Worm (Caenorhabditis elegans) whole organism, L1 larva: Measurements from ENCODE around the gene F17A2.13.

Experiments
- C04F5.9 ChIP-seq: sonication (generic microtip); optimal IDR thresholded peaks from 2 replicates; lab custom pipeline; 2016; ENCODE audit warnings: missing genetic modification characterization, missing compliant biosample characterization
- C34B4.2 ChIP-seq: sonication (generic microtip); optimal IDR thresholded peaks from 2 replicates; lab custom pipeline; 2017; ENCODE audit warnings: mild to moderate bottlenecking, missing genetic modification characterization, missing compliant biosample characterization
- Y116A8C.19 ChIP-seq: sonication (generic microtip); optimal IDR thresholded peaks from 2 replicates; lab custom pipeline; 2016; ENCODE audit warnings: missing compliant biosample characterization, missing genetic modification characterization, borderline replicate concordance
- aly-2 ChIP-seq: fragments of 150-350 bp; optimal IDR thresholded peaks from 2 replicates; lab custom pipeline; 2014; ENCODE audit warnings: missing biosample characterization, missing genetic modification characterization
- blmp-1 ChIP-seq: fragments of 150-350 bp; optimal IDR thresholded peaks from 2 replicates; lab custom pipeline; 2014; ENCODE audit warnings: missing biosample characterization, missing genetic modification characterization
- ceh-63 ChIP-seq: fragments of 200-800 bp; sonication (Bioruptor generic); optimal IDR thresholded peaks from 2 replicates; lab custom pipeline; 2018; ENCODE audit warnings: mild to moderate bottlenecking, missing genetic modification characterization, missing compliant biosample characterization
- ceh-8 ChIP-seq: fragments of 200-800 bp; sonication (Bioruptor generic); optimal IDR thresholded peaks from 2 replicates; lab custom pipeline; 2018; ENCODE audit warnings: mild to moderate bottlenecking, missing genetic modification characterization, moderate library complexity, missing compliant biosample characterization
- ceh-90 ChIP-seq: sonication (generic microtip); optimal IDR thresholded peaks from 2 replicates; lab custom pipeline; 2016; ENCODE audit warnings: missing genetic modification characterization, missing compliant biosample characterization
- ces-1 ChIP-seq: fragments of 150-350 bp; optimal IDR thresholded peaks from 2 replicates; lab custom pipeline; 2014; ENCODE audit warnings: missing biosample characterization, missing genetic modification reagents, missing genetic modification characterization
- dpl-1 ChIP-seq, 3 experiments: fragments of 150-350 bp in 2 of 3; sonication (generic microtip) in 1 of 3; optimal IDR thresholded peaks; 2 replicates each; lab custom pipeline; 2014 to 2017; ENCODE audit warnings: missing biosample characterization in 3 of 3, missing genetic modification characterization in 3 of 3, missing genetic modification reagents in 3 of 3
- dsc-1 ChIP-seq: sonication (generic microtip); optimal IDR thresholded peaks from 2 replicates; lab custom pipeline; 2016; ENCODE audit warnings: mild to moderate bottlenecking, missing genetic modification characterization, missing compliant biosample characterization
- efl-3 ChIP-seq: fragments of 200-800 bp; sonication (Bioruptor generic); optimal IDR thresholded peaks from 2 replicates; lab custom pipeline; 2018; ENCODE audit warnings: mild to moderate bottlenecking, missing genetic modification characterization, missing compliant biosample characterization
- elt-2 ChIP-seq: sonication (generic microtip); optimal IDR thresholded peaks from 2 replicates; lab custom pipeline; 2016; ENCODE audit warnings: missing genetic modification characterization, mild to moderate bottlenecking, inconsistent platforms, missing compliant biosample characterization, missing genetic modification reagents
- ets-5 ChIP-seq: fragments of 200-800 bp; sonication (Bioruptor generic); IDR thresholded peaks from 2 replicates; pipeline ENCODE4 v1.3.6; 2022; ENCODE audit warnings: missing genetic modification characterization, missing compliant biosample characterization
- fkh-4 ChIP-seq: sonication (generic microtip); optimal IDR thresholded peaks from 2 replicates; lab custom pipeline; 2016; ENCODE audit warnings: missing compliant biosample characterization, missing genetic modification characterization, borderline replicate concordance
- fkh-8 ChIP-seq: sonication (generic microtip); optimal IDR thresholded peaks from 2 replicates; lab custom pipeline; 2016; ENCODE audit warnings: mild to moderate bottlenecking, missing genetic modification characterization, missing compliant biosample characterization
- jun-1 ChIP-seq: fragments of 150-350 bp; optimal IDR thresholded peaks from 2 replicates; lab custom pipeline; 2014; ENCODE audit warnings: missing biosample characterization, missing genetic modification reagents, missing genetic modification characterization
- lin-14 ChIP-seq: fragments of 200-800 bp; sonication (Bioruptor generic); optimal IDR thresholded peaks from 2 replicates; lab custom pipeline; 2018; ENCODE audit warnings: mild to moderate bottlenecking, missing genetic modification characterization, moderate library complexity, missing compliant biosample characterization
- lir-3 ChIP-seq: sonication (generic microtip); optimal IDR thresholded peaks from 2 replicates; lab custom pipeline; 2016; ENCODE audit warnings: mild to moderate bottlenecking, missing genetic modification characterization, moderate library complexity, missing compliant biosample characterization; ENCODE audit not compliant: poor library complexity
- lsy-2 ChIP-seq, 2 experiments: fragments of 150-350 bp; optimal IDR thresholded peaks; 2 replicates each; lab custom pipeline; 2014; ENCODE audit warnings: missing biosample characterization in 2 of 2, missing genetic modification characterization in 2 of 2
- mdl-1 ChIP-seq, 2 experiments: fragments of 150-350 bp; optimal IDR thresholded peaks; 2 replicates each; lab custom pipeline; 2014 to 2017; ENCODE audit warnings: missing biosample characterization in 2 of 2, missing genetic modification characterization in 2 of 2, inconsistent platforms in 1 of 2
- mef-2 ChIP-seq: fragments of 150-350 bp; optimal IDR thresholded peaks from 2 replicates; lab custom pipeline; 2014; ENCODE audit warnings: missing biosample characterization, missing genetic modification characterization
- mep-1 ChIP-seq: fragments of 150-350 bp; optimal IDR thresholded peaks from 2 replicates; lab custom pipeline; 2014; ENCODE audit warnings: missing biosample characterization, missing genetic modification characterization
- nhr-11 ChIP-seq: fragments of 150-350 bp; optimal IDR thresholded peaks from 2 replicates; lab custom pipeline; 2014; ENCODE audit warnings: missing biosample characterization, missing genetic modification characterization
- nhr-28 ChIP-seq: fragments of 150-350 bp; optimal IDR thresholded peaks from 2 replicates; lab custom pipeline; 2014; ENCODE audit warnings: missing biosample characterization, missing genetic modification characterization
- nhr-47 ChIP-seq: sonication (generic microtip); optimal IDR thresholded peaks from 2 replicates; lab custom pipeline; 2016; ENCODE audit warnings: mild to moderate bottlenecking, missing genetic modification characterization, moderate library complexity, missing compliant biosample characterization
- nhr-71 ChIP-seq: sonication (generic microtip); optimal IDR thresholded peaks from 2 replicates; lab custom pipeline; 2016; ENCODE audit warnings: mild to moderate bottlenecking, missing genetic modification characterization, moderate library complexity, missing compliant biosample characterization
- nhr-77 ChIP-seq: fragments of 150-350 bp; optimal IDR thresholded peaks from 2 replicates; lab custom pipeline; 2014; ENCODE audit warnings: missing biosample characterization, missing genetic modification characterization
- pax-3 ChIP-seq: fragments of 200-800 bp; sonication (Bioruptor generic); optimal IDR thresholded peaks from 2 replicates; lab custom pipeline; 2018; ENCODE audit warnings: mild to moderate bottlenecking, missing genetic modification characterization, moderate library complexity, missing compliant biosample characterization
- sptf-1 ChIP-seq: fragments of 150-350 bp; optimal IDR thresholded peaks from 2 replicates; lab custom pipeline; 2014; ENCODE audit warnings: missing biosample characterization, missing genetic modification characterization
- tlp-1 ChIP-seq: fragments of 150-350 bp; optimal IDR thresholded peaks from 2 replicates; lab custom pipeline; 2014; ENCODE audit warnings: missing biosample characterization, missing genetic modification characterization
- unc-62 ChIP-seq: fragments of 150-350 bp; optimal IDR thresholded peaks from 2 replicates; lab custom pipeline; 2014; ENCODE audit warnings: missing biosample characterization, missing genetic modification reagents, missing genetic modification characterization
- unc-98 ChIP-seq: fragments of 200-800 bp; sonication (Bioruptor generic); IDR thresholded peaks from 2 replicates; pipeline ENCODE4 v1.3.6; 2022; ENCODE audit warnings: missing genetic modification characterization, missing compliant biosample characterization
- zip-4 ChIP-seq: fragments of 200-800 bp; sonication (Bioruptor generic); optimal IDR thresholded peaks from 2 replicates; lab custom pipeline; 2018; ENCODE audit warnings: mild to moderate bottlenecking, missing genetic modification characterization, moderate library complexity, missing compliant biosample characterization
- ztf-4 ChIP-seq: fragments of 150-350 bp; optimal IDR thresholded peaks from 2 replicates; lab custom pipeline; 2014; ENCODE audit warnings: missing biosample characterization, missing genetic modification characterization

The F17A2.13 gene

ce11 chrX:12282911-12283310 lies 38.5 kb upstream of the F17A2.13 start, which contains the start of gene C04B4.2:
Gene C04B4.2, plus strand, starts transcription at chrX:12283281.
- TF ChIP-seq Y116A8C.19 (tag; lab: Kevin White, UChicago) (no peak), nhr-77 (tag; lab: Kevin White, UChicago) (no peak), fkh-8 (tag; lab: Kevin White, UChicago) (no peak), C04F5.9 (tag; lab: Kevin White, UChicago) (no peak), efl-3 (GFP tag; lab: Kevin White, UChicago) (no peak), nhr-47 (tag; lab: Kevin White, UChicago) (no peak), dpl-1 (GFP tag; optimal IDR thresholded peaks at IDR 0.05; lab: Kevin White, UChicago) (no peak), lir-3 (no peak), jun-1 (no peak)

ce11 chrX:12284161-12284560 lies 37.3 kb upstream of the F17A2.13 start:
- no peak for TF ChIP-seq nhr-77 (tag; lab: Kevin White, UChicago)
- TF ChIP-seq lsy-2 (tag; optimal IDR thresholded peaks at IDR 0.05; lab: Kevin White, UChicago), result no peak
- TF ChIP-seq unc-98, result no peak
- TF ChIP-seq unc-62, result no peak
- TF ChIP-seq ztf-4 (tag; lab: Kevin White, UChicago), result no peak
- no peak for TF ChIP-seq dsc-1 (tag; lab: Kevin White, UChicago)
- no peak for TF ChIP-seq tlp-1 (tag; lab: Kevin White, UChicago)
- TF ChIP-seq lin-14 (GFP tag; lab: Kevin White, UChicago), result no peak
- TF ChIP-seq, all 84 proteins: peak for 0

ce11 chrX:12285496-12285895 lies 36.0 kb upstream of the F17A2.13 start, which contains the start of gene lips-2:
Gene lips-2, plus strand, starts transcription at chrX:12285796.
- TF ChIP-seq lsy-2 (tag; optimal IDR thresholded peaks at IDR 0.05; lab: Kevin White, UChicago) (no peak), efl-3 (GFP tag; lab: Kevin White, UChicago) (no peak), blmp-1 (tag; lab: Kevin White, UChicago) (no peak), fkh-4 (no peak), lir-3 (no peak), elt-2 (no peak), mef-2 (no peak), jun-1 (no peak), ces-1 (GFP tag; lab: Kevin White, UChicago) (no peak), C34B4.2 (tag; lab: Kevin White, UChicago) (no peak), ceh-8 (GFP tag; lab: Kevin White, UChicago) (no peak), ceh-63 (GFP tag; lab: Kevin White, UChicago) (no peak), unc-62 (no peak), nhr-28 (tag; lab: Kevin White, UChicago) (no peak), mdl-1 (tag; optimal IDR thresholded peaks at IDR 0.05; lab: Kevin White, UChicago) (no peak)

- TF ChIP-seq nhr-71 (tag; lab: Kevin White, UChicago), result no peak
- TF ChIP-seq sptf-1 (tag; lab: Kevin White, UChicago), result no peak
- TF ChIP-seq mdl-1 (tag; optimal IDR thresholded peaks at IDR 0.05; lab: Kevin White, UChicago), result no peak
- no peak for TF ChIP-seq nhr-77 (tag; lab: Kevin White, UChicago)
- TF ChIP-seq C34B4.2 (tag; lab: Kevin White, UChicago), result no peak
- TF ChIP-seq aly-2 (tag; lab: Kevin White, UChicago), result no peak
These were observed 33.2 kb upstream of the F17A2.13 start, which contains the start of gene C04B4.5 for ce11 chrX:12288254-12288653. Gene C04B4.5, minus strand, starts transcription at chrX:12288354.

ce11 chrX:12290539-12290938 lies 30.9 kb upstream of the F17A2.13 start, which contains the start of gene C04B4.4:
Gene C04B4.4, plus strand, starts transcription at chrX:12290839.
- TF ChIP-seq mep-1 (tag; lab: Kevin White, UChicago) (no peak), nhr-11 (tag; lab: Kevin White, UChicago) (no peak), nhr-77 (tag; lab: Kevin White, UChicago) (no peak), ets-5 (no peak), pax-3 (tag; lab: Kevin White, UChicago) (no peak), zip-4 (GFP tag; lab: Kevin White, UChicago) (no peak), ceh-90 (tag; lab: Kevin White, UChicago) (no peak)
